Fruit fly (Drosophila melanogaster): Measurements from ENCODE around the gene CG8031.

The CG8031 gene

DNA sequence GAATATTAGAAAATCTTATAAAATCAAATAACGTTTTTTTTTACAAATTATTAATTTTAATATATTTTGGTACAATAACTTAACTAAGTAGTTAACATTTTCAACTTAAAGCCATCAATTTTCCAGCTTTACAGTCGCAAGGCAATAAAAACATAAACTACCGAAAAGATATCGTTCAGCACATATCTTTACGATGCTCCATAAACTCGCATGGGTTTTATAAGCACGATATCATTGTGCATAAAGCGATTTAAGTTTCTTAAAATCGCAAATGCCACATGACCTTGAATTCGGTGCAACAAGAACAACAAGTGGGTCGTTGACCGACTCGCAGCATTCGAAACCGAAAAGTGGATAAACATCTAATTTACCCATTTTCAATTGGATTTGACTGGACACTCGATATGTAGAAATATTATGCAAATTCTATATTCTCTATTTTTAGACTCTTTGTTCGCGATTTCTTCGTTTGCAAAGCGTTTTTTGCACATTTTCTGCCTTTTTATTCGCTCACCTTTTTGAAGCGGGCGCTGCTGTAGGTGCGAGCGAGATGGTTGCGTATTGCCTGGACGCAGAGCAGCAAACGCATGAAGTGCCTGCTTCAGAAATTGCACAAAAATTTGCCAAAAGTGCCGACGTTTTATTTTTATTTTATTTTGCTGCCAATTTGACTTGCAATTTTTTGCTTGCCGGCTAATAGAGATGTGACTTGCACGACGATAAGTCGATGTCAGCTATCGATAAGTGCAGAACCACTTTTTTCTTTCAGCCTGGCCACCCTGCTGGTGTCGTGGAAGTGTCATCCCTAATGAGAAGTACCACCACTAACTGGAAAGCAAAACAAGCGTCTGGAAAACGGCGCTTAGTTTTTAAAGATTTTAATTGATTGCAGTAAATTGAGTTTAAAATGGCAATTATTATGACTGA is 49.9 kb downstream of the CG8031 start, which contains the start of gene Spc25 (continued):
- TF ChIP-seq gem (tag; optimal IDR thresholded peaks at IDR 0.05) = peak; percentile 49
- TF ChIP-seq Elba2 (GFP tag; optimal IDR thresholded peaks at IDR 0.05) = peak; percentile 64
- TF ChIP-seq amos (GFP tag; IDR thresholded peaks at IDR 0.05; ENCODE audit: partially characterized antibody) = peak; percentile 96
- peak; percentile 36 for TF ChIP-seq bab2 (GFP tag; optimal IDR thresholded peaks at IDR 0.05)
- TF ChIP-seq dysf (GFP tag; IDR thresholded peaks at IDR 0.05) = no peak
- TF ChIP-seq CG9876 (GFP tag; optimal IDR thresholded peaks at IDR 0.05) = peak; percentile 58
- peak; percentile 70 for TF ChIP-seq CG8290 (GFP tag; optimal IDR thresholded peaks at IDR 0.05)
- peak in 1 of 2 experiments; percentile 37 for TF ChIP-seq CG8290 (tag; optimal IDR thresholded peaks at IDR 0.05)
- peak; percentile 63 for TF ChIP-seq Myb (GFP tag; optimal IDR thresholded peaks at IDR 0.05)
- TF ChIP-seq CG7271 (tag; optimal IDR thresholded peaks at IDR 0.05) = no peak
- TF ChIP-seq Asciz (GFP tag; optimal IDR thresholded peaks at IDR 0.05) = no peak
- TF ChIP-seq gsb (GFP tag; IDR thresholded peaks at IDR 0.05) = no peak
- no peak for TF ChIP-seq CG31441 (GFP tag; IDR thresholded peaks at IDR 0.05)
- peak; percentile 88 for TF ChIP-seq rib (GFP tag; IDR thresholded peaks at IDR 0.05)
- peak; percentile 38 for TF ChIP-seq sqz (GFP tag; optimal IDR thresholded peaks at IDR 0.05)
- TF ChIP-seq kni (GFP tag; optimal IDR thresholded peaks at IDR 0.05) = no peak
- peak; percentile 79 for TF ChIP-seq CG2116 (GFP tag; optimal IDR thresholded peaks at IDR 0.05)
- no peak for TF ChIP-seq CG13123 (GFP tag; optimal IDR thresholded peaks at IDR 0.05)
- TF ChIP-seq wor (GFP tag; IDR thresholded peaks at IDR 0.05) = no peak
- peak; percentile 23 for TF ChIP-seq CG8089 (GFP tag; optimal IDR thresholded peaks at IDR 0.05)
- no peak for TF ChIP-seq hth (optimal IDR thresholded peaks at IDR 0.05)
- no peak for TF ChIP-seq E2f1 (GFP tag; IDR thresholded peaks at IDR 0.05)
- TF ChIP-seq Poxn (GFP tag; IDR thresholded peaks at IDR 0.05) = no peak
- no peak for TF ChIP-seq disco-r (GFP tag; optimal IDR thresholded peaks at IDR 0.05)
- peak; percentile 76 for TF ChIP-seq Dp (GFP tag; optimal IDR thresholded peaks at IDR 0.05)
- TF ChIP-seq sr (GFP tag; IDR thresholded peaks at IDR 0.05) = no peak
- TF ChIP-seq CG14014 (GFP tag; IDR thresholded peaks at IDR 0.05) = 0 out of 2 replicates have a peak, but pooled peaks have one; percentile 20
- TF ChIP-seq Nf-YA (GFP tag; IDR thresholded peaks at IDR 0.05) = no peak
- no peak for TF ChIP-seq CG8359 (GFP tag; optimal IDR thresholded peaks at IDR 0.05; ENCODE audit: borderline replicate concordance)
- no peak for TF ChIP-seq Usf (GFP tag; optimal IDR thresholded peaks at IDR 0.05)
- TF ChIP-seq CG9817 (tag; optimal IDR thresholded peaks at IDR 0.05) = peak; percentile 33
- TF ChIP-seq oc (tag; optimal IDR thresholded peaks at IDR 0.05) = no peak
- TF ChIP-seq CG7357 (GFP tag; IDR thresholded peaks at IDR 0.05) = no peak
- peak; percentile 52 for TF ChIP-seq az2 (GFP tag; optimal IDR thresholded peaks at IDR 0.05)
- peak; percentile 86 for TF ChIP-seq Ets97D (GFP tag; optimal IDR thresholded peaks at IDR 0.05)
- TF ChIP-seq odd (GFP tag; optimal IDR thresholded peaks at IDR 0.05) = no peak
- no peak for TF ChIP-seq Nf-YB (GFP tag; optimal IDR thresholded peaks at IDR 0.05)
- no peak for TF ChIP-seq CrebB (tag; optimal IDR thresholded peaks at IDR 0.05)
- TF ChIP-seq CG15011 (GFP tag; optimal IDR thresholded peaks at IDR 0.05) = no peak
- peak; percentile 52 for TF ChIP-seq ind (GFP tag; optimal IDR thresholded peaks at IDR 0.05)
- no peak for TF ChIP-seq Ssrp (tag; optimal IDR thresholded peaks at IDR 0.05)
- TF ChIP-seq pb (GFP tag; optimal IDR thresholded peaks at IDR 0.05) = no peak
- TF ChIP-seq twi (tag; optimal IDR thresholded peaks at IDR 0.05) = no peak
- no peak for TF ChIP-seq ase (GFP tag; IDR thresholded peaks at IDR 0.05)
- TF ChIP-seq CG8478 (optimal IDR thresholded peaks at IDR 0.05) = no peak
- no peak for TF ChIP-seq CG2712 (tag; optimal IDR thresholded peaks at IDR 0.05)
- peak; percentile 95 for TF ChIP-seq hbn (GFP tag; IDR thresholded peaks at IDR 0.05; ENCODE audit: partially characterized antibody)
- TF ChIP-seq sc (optimal IDR thresholded peaks at IDR 0.05) = no peak
- no peak for TF ChIP-seq sc (GFP tag; optimal IDR thresholded peaks at IDR 0.05)
- no peak for TF ChIP-seq bigmax (GFP tag; optimal IDR thresholded peaks at IDR 0.05)
- peak; percentile 67 for TF ChIP-seq vvl (GFP tag; IDR thresholded peaks at IDR 0.05)
